Fruit fly (Drosophila melanogaster) whole organism, larva: ENCODE measurements around the gene RapGAP1.

ENCODE experiments used
- noc ChIP-seq: fragments of 200-800 bp; sonication (Bioruptor generic); optimal IDR thresholded peaks from 3 replicates; lab custom pipeline; 2019; ENCODE audit warnings: missing biosample characterization, mild to moderate bottlenecking, missing genetic modification characterization, moderate library complexity

The RapGAP1 gene

DNA sequence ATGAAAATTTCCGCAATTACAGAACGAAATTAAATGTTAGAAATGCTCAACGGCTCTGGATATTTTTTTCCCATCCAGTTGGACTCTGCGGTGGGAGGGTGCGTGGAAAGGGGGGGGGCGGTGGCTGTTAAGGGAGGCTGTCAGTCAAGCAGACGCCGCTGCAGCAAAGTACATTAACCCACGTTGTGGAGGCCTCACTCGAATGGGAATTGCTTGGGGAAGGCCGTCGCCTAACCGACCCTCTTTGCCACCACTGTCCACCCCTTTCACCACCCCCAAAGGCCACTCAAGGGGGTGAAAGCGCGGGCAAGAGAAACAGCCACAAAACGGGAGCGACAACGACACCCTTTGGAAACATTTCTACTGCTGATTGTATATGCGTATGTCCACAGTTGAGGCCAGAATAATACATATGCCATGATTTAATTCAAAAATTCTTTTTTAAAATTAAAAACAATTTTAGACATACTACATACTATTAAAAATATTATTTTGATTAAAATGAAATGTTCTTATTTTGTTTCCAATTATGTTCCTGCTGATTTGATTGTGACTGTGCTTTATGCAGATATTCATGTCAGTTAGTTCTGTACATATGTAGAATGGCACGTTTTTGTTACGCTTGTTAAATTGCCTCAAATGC, 31.8 kb downstream of the RapGAP1 start:
- peak; percentile 7 for TF ChIP-seq noc

DNA sequence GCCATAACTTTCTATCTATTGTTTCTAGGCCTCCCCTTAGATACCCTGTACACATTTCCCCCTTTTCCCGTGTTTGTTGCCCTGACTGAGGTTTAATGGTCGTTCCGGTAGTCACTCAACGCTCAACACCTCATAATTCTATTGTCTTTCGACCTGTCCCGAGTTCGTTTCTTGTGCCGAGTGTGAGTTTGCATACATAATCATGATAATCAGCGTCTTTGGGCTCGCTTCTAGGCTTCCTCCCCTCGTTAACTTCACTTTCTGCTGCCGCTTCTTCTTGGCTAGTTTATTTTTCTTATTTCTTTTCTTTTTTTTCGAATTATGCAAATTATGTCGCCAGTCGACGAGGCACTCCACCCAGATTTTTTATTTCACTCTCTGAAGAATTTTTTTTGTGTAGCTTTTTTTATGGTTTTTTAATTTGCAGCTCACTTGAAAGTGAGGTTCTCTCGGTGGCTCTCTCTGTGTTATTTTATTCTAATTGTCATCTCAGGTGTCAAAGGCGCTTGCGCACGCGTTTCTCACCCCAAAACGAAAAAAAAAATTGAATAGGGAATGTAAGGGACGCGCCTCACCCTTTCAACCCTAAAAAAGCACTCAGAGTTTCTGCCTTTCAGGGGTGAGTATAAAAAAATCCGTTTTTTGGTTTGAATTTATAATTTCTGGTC, 33.0 kb downstream of the RapGAP1 start:
- TF ChIP-seq noc = peak; percentile 19

DNA sequence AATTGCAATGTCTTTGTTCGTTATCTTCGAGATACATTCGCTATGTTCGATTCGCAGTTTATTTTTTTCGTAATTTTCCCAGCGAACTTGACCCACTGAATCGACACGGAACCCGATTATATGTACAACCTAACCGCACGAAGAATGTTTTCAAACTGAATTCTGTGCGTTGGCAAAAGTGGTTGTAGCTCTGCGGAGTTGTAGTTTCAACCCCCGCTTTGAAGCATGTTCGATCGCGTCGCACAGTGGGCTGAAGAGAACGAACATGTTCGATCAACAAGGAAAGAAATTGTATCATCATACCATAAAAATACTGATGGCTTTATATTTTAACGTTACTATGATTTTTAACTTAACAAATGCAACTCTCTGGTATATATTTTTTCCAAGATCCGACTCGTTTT, 34.5 kb downstream of the RapGAP1 start:
- TF ChIP-seq noc = no peak

DNA sequence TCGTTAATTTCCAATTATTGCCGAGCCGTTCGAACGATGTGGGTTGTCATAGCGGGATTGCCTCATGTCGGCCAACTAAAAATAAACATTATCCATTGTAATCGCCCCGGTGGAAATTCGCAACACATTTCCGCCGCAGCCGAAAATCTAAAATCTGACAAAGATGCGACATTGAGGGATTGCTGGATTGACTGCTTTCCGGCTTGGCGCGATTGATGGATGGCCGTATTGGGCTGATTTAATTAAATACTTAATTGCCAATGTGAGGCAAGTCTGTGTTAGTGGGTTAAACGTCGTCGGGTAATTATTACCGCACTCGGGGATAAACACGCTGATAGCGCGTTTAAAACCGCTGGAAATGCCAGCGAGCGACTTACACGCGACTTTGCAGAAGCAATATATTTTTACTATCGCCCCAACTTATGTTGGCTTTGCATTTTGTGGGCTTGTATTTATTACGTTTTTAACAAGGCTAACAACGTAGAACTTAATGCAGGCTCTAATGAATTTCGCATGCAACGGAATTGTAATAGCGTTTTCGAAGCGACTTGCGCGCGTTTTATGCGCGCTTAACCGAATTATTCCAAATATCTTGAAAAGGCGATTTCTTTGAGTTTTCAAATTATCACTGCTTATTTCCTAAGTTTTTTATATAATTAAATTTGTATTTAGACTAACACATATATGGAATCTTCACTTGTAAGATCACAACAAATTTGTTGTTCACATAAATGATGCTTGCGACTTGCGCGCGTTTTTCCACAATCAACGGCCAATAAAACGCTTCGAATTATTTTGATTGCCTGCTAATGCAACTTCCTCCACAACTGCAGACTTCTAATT, 36.6 kb downstream of the RapGAP1 start:
- TF ChIP-seq noc = no peak

DNA sequence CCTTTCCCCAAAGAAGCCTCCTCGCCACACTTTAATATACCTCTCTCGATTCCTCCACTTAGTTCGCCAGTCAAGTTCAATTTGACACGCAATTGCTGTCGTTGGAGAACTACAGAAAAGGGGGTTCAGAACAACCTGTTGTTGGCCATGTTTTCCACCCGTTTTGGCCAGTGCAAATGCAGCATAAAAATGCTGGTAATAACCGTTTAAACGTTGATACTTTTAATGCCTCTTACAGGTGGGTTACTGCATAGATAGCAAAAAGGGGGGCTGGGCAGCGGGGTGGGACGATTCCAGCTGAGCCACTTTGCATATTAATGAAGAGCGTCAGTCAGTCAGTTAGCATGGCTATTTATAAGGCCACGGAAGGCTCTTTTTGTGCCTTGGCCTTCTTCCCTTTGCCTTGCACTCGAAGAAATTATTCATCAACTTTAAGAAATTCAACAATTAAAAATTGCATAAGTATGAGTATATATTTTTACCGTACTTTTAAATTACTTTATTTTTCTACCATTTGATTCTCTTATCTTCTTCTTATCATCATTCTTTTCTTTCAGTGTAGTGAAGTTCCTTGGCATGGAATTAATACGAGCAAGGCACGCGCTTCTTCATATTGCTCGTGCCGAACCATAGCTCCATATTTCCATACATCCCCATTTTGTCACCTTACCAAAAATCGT, 37.6 kb downstream of the RapGAP1 start:
- TF ChIP-seq noc = no peak

DNA sequence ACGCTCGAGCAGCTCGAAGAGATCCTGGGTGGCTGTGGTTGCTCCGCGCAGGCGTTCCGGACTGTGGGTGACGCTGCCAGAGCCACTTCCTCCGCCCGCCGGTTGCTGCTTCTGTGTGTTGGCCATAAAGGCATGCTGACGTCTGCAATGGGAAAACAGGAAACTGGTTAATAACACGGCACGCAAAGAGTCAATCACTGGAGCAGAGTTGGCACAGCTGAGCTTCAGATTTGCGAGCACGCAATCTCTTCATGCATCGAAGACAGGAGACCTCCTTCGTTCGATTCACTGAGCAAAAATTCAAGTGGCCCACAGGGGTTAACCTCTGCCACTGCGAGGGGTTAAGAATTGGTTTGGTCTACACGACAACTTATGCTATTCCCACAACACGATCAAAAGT, 42.4 kb downstream of the RapGAP1 start:
- no peak for TF ChIP-seq noc

DNA sequence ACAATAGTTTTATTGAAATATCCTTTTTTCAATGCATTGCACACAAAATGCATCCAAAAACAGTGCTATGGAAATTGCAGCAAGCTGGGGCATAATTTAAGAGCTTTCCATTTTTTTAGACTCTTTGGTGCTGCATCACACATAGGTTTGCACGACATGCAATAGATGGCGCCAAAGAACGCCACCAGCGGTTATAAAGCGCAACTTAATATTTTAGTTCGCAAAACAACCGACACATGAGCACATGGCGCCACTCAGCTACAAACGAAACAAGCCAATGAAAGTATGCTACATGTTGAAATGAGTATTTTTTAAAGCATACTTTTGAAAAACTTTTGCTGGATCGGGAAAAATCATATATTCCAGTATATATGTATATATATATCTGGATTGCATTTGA, 43.9 kb downstream of the RapGAP1 start:
- no peak for TF ChIP-seq noc

DNA sequence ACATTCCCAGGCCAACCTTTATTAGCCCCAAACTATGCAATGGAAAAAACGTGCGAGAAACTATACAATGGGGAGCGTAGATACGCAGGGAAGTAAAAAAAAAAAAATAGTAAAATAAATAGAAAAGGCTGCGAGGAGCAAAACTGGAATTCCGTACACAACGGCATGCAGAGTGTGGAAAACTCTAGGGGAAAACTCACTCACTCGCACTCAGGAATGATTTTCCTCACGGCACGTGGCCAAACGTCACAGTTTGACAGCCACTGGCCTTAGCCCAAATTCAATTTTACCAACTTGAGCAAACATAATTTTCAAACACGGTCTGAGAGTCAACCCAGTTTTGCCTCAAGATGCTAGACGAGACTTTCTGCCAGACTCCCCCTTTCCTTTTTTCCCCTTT, 44.8 kb downstream of the RapGAP1 start:
- TF ChIP-seq noc = no peak

DNA sequence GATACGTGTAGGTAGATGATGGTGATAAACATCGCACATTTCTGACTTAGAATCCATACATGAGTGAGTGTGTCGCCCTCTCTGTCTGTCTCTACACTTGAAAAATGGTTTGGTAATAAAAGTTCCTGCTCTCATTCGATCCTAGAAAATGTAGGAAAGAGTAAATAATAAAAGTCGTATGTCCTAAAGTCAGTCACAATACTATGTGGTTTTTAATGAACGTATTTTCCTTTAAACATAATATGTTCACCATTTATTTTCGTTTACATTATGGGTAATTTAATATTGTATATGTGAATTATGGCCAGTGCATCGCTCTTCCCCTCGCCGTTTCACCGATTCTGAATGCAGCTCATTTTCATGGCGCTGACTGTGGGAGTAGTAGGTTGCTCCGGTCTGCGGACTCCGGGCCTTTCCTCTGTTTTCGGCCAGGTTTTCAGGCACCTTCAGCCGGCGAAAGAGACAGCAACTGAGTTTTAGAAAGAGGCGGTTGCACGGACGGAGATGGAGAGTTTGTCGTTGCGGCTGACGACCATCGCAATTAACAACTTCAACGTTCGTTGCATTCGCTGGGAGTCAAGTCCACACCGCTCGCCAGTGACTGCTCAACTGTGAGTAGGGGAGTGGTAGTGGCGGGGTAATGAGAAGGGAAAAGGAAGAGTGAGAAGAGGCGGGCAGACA, 46.0 kb downstream of the RapGAP1 start:
- TF ChIP-seq noc = no peak

DNA sequence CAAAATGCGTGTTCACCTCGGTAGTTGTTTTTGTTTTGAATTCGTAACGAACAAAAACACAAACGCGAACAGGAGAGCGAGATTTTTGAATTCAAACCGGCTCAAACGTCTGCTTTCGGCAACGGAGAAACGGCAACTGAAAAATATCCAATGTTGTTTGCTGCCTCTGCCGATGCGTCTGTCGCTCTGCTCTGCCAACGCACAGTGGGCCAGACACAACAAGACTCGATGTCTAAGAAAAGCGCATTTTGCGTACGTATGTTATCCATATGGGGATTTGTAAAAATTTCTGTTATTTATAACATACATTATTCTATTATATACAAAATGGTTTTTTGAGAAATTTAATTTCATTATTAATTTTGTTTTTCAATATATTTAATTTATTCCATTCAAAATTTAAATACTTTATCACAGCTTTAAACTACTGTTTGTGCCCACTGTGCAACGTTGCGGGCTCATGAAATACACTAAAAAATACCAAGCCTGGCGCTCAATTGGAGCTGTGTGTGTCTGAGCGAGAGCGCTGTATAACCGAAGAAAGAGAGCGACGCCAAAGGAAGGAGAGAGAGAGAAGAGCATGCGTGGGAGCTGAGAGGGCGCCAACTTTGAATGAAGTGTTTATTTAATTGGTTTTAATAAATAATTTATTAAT, 48.2 kb downstream of the RapGAP1 start:
- TF ChIP-seq noc = peak; percentile 96

DNA sequence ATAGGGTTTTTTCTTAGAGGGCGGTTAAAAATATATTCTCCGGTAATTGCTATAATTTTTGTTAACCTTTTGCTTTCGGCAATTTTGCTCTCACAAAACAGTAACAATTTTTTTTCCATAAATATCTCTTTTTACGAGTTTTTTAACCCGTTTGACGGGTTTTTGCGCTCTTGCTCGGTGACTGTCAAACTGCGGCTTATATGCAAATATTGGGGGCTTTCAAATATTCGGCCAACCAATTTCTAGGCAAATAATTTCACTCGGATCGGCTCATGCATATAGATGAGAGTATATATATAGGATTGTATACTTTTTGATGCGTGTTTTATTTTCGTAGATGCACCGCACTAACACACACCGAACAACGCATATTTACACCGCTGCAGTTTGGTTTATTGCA, 48.8 kb downstream of the RapGAP1 start:
- no peak for TF ChIP-seq noc

DNA sequence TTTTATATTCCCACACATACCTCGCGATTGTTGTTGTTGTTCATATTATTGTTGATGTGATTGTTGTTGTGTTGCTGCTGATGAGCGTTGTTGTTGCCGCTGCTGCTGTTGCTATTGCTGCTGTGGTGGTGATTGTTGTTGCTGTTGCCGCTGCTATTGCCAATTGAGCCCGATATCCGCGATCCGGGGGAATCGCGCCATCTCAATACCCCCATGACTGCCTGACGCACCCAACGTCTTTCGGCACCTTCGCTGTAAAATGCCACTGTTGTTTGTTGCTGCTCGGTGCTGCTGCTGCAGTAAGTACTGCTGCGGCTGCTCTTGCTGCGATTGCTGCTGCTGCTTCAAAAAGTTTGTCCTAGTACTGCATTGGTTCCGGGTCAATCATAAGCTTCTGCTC, 49.6 kb downstream of the RapGAP1 start:
- TF ChIP-seq noc = no peak

DNA sequence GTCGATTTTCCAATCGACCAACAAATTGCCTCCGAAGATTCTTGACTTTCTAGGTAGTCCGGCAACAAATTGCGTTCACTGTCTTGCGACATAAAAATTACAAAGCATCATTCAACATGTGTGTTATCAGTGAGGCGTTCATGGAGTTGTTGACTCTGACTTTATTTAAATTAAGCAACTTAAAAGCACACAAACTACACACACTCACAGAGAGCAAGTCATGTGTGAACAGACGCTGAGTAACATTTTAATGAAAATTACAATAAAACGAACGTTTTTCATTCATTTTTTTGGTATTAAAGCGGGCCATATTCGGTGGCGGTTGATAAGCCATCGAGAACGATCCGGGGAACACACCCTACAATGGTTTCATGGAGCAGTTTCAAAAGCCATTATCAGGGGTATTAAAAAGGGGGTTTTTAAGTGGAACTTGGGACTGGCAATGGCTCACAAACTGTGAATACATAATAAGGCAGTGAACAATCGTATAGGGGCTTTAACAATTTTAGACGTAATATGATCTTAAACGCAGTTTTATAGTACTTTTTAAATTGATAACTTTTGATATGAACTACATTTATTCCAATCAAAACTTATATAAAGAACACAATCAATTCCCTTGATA, 50.5 kb downstream of the RapGAP1 start:
- no peak for TF ChIP-seq noc

DNA sequence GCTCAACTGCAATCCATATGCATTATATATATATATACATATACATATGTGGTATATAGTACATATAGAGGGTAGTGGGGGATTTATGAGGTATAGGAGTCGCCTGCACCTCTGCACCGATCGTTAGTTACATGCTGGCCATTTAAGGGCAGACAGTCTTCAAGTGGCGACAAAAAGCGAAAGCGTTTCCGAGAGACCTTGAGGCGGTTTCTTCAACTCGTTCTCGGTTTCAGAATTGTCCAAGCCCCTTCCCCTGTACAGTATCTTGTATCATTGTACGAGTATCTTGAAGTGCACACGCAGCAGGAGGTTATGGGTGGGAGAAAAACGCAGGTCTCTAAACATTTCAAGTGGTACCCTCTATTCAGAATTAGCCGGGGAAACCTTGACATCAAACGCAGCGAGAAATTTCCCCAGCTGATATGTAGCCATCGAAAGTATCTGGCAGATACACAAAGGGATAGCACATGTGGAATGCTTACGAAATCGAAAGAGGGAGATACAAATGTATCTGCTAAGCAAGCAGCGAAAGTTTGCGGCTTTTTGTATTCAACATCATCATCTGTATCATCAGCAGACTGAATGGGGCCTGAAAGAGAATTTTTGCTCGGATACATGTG, 51.8 kb downstream of the RapGAP1 start:
- TF ChIP-seq noc = no peak

DNA sequence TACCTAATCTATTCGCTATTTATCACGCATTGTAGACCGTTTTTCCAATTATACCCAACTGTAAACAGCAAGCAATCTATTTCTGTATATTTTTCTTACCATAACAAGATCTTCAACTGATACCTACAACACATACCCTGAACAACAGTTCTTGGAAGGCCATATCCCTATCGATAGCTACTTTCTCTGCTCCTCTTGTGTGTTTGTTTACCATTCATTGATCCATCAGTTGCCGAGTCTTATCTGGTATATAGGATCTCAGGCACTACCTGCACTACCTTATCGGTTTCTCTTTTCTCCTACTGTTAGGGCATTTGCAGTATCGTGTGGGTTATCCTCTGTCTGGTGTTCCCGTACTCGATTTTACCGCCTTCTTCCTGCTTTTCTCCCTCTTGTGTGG, 52.7 kb downstream of the RapGAP1 start:
- no peak for TF ChIP-seq noc
